Worm (Caenorhabditis elegans) whole organism, young adult: ENCODE results near the gene F46H5.3.

Experiments used
- D2030.7 ChIP-seq: fragments of 200-800 bp; sonication (Bioruptor generic); IDR thresholded peaks from 2 replicates; pipeline ENCODE4 v1.3.6; 2022; ENCODE audit warnings: missing genetic modification reagents, missing genetic modification characterization, missing compliant biosample characterization
- F49E8.2 ChIP-seq: sonication (generic microtip); optimal IDR thresholded peaks from 3 replicates; lab custom pipeline; 2017; ENCODE audit warnings: missing genetic modification characterization, mild to moderate bottlenecking, missing compliant biosample characterization, antibody characterized with exemption, moderate library complexity; ENCODE audit not compliant: insufficient read depth
- ccch-3 ChIP-seq: fragments of 200-800 bp; sonication (Bioruptor generic); optimal IDR thresholded peaks from 2 replicates; lab custom pipeline; 2018; ENCODE audit warnings: mild to moderate bottlenecking, missing genetic modification characterization, missing compliant biosample characterization
- dox-1 ChIP-seq: fragments of 200-800 bp; sonication (Bioruptor generic); IDR thresholded peaks from 2 replicates; pipeline ENCODE4 v1.3.6; 2022; ENCODE audit warnings: missing genetic modification reagents, missing genetic modification characterization, missing compliant biosample characterization
- dpl-1 ChIP-seq: fragments of 150-350 bp; optimal IDR thresholded peaks from 2 replicates; lab custom pipeline; 2014; ENCODE audit warnings: missing biosample characterization, missing genetic modification reagents, missing genetic modification characterization
- hlh-12 ChIP-seq: sonication (generic microtip); optimal IDR thresholded peaks from 2 replicates; lab custom pipeline; 2016; ENCODE audit warnings: missing genetic modification characterization, missing compliant biosample characterization
- hrde-1 ChIP-seq: sonication (generic microtip); optimal IDR thresholded peaks from 2 replicates; lab custom pipeline; 2016; ENCODE audit warnings: missing genetic modification characterization, mild to moderate bottlenecking, missing compliant biosample characterization, moderate library complexity, missing genotype, missing genetic modification reagents, borderline replicate concordance
- mxl-1 ChIP-seq: sonication (generic microtip); optimal IDR thresholded peaks from 2 replicates; lab custom pipeline; 2016; ENCODE audit warnings: missing genetic modification characterization, missing compliant biosample characterization
- nfya-1 ChIP-seq: sonication (generic microtip); optimal IDR thresholded peaks from 2 replicates; lab custom pipeline; 2017; ENCODE audit warnings: antibody characterized with exemption, missing compliant biosample characterization, missing genetic modification characterization, borderline replicate concordance; ENCODE audit not compliant: insufficient read depth
- snpc-4 ChIP-seq, 5 experiments: fragments of 150-350 bp in 1 of 5; sonication (generic microtip) in 4 of 5; optimal IDR thresholded peaks; 2 replicates each; lab custom pipeline; 2014 to 2018; ENCODE audit warnings: missing genetic modification characterization in 5 of 5, missing biosample characterization in 3 of 5, antibody characterized with exemption in 2 of 5, mild to moderate bottlenecking in 2 of 5, missing compliant biosample characterization in 2 of 5, missing genotype in 2 of 5, moderate library complexity in 2 of 5, missing genetic modification reagents in 1 of 5

DNA sequence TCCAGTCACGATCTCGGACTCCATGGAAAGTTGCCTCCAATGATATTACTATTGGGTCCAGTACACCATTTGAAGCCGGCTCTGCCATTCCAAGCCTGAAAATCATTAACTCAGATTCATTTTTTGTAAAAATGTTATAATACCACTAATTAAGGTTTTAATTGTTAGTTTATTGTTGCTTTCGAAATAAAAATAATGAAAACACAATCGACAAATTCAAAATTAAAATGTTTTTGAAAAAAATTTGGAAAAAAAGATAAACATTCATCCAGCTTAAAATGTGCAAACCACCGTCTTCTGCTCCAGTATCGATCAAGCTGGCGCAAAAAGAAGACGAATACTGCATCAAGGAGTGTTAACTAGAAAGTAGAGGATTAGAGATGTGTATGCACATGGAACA is 18.4 kb upstream of the F46H5.3 start, which contains the start of gene F46H5.5:
- TF ChIP-seq F49E8.2 (no peak), hlh-12 (tag; lab: Kevin White, UChicago) (no peak), D2030.7 (GFP tag; lab: Robert Waterston, UW) (no peak), nfya-1 (no peak), ccch-3 (GFP tag; lab: Kevin White, UChicago) (no peak), hrde-1 (tag; lab: Kevin White, UChicago) (no peak), snpc-4 (GFP tag; optimal IDR thresholded peaks at IDR 0.05; lab: Kevin White, UChicago) (no peak), snpc-4 (tag; optimal IDR thresholded peaks at IDR 0.05; lab: Kevin White, UChicago) (no peak), mxl-1 (tag; lab: Kevin White, UChicago) (no peak), dpl-1 (no peak), dox-1 (GFP tag; lab: Robert Waterston, UW) (no peak)
